Fruit fly (Drosophila melanogaster): ENCODE results near the gene oc.

Gene oc

DNA sequence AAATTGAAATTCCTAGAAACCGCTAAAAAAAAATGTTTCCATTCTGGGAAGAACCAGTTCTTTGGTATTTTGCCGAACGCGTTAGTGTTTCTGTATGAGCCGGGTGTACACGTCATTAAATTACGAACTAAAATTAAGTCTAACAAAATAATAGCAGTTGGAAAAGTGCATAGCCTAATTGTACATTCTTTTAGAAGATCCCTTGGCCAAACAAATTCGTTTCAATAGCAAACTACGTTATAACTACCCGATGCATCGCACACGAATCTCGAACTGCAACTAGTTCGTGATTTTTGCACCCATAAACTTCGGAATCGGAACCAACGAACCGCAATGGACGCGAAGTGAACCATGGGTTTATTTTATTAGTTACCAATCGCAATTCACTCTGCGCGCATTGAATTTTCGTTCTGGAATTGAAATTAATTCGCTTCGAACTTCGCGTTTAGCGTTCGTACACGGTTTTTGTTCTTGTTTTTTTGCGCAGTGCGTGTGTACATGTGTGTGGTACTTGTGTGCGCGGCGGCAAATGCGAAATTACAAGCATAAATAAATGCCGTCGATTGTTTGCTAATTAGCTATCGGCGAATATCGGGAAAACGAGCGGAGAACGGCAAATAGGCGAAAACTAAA is 30.8 kb upstream of the oc start, which contains the start of gene CAH3 (continued):
- peak; percentile 82 for TF ChIP-seq CG9437 (GFP tag; optimal IDR thresholded peaks at IDR 0.05)
- TF ChIP-seq ssp (GFP tag; IDR thresholded peaks at IDR 0.05), result peak; percentile 71
- TF ChIP-seq phol (tag; optimal IDR thresholded peaks at IDR 0.05), result peak; percentile 95
- peak; percentile 95 for TF ChIP-seq CG10979 (tag; optimal IDR thresholded peaks at IDR 0.05)
- peak; percentile 87 for TF ChIP-seq slp2 (GFP tag; optimal IDR thresholded peaks at IDR 0.05)
- peak; percentile 91 for TF ChIP-seq CG7556 (GFP tag; optimal IDR thresholded peaks at IDR 0.05)
- TF ChIP-seq dpn (GFP tag; optimal IDR thresholded peaks at IDR 0.05), result peak; percentile 93 to 94
- 0 out of 3 replicates have a peak, but pooled peaks have one; percentile 18 for TF ChIP-seq z (GFP tag; IDR thresholded peaks at IDR 0.05)
- peak; percentile 77 for TF ChIP-seq kay (GFP tag; optimal IDR thresholded peaks at IDR 0.05)
- TF ChIP-seq CG17912 (GFP tag; optimal IDR thresholded peaks at IDR 0.05), result peak; percentile 88
- peak; percentile 88 for TF ChIP-seq stc (GFP tag; IDR thresholded peaks at IDR 0.05)
- TF ChIP-seq crc (GFP tag; optimal IDR thresholded peaks at IDR 0.05), result peak; percentile 87
- TF ChIP-seq fd3F (GFP tag; optimal IDR thresholded peaks at IDR 0.05), result peak; percentile 86
- peak; percentile 85 for TF ChIP-seq CG11247 (GFP tag; IDR thresholded peaks at IDR 0.05)
- peak; percentile 76 for TF ChIP-seq Jarid2 (GFP tag; optimal IDR thresholded peaks at IDR 0.05)
- TF ChIP-seq E2f2 (GFP tag; IDR thresholded peaks at IDR 0.05), result peak; percentile 83
- TF ChIP-seq CG16815 (GFP tag; optimal IDR thresholded peaks at IDR 0.05), result peak; percentile 88
- TF ChIP-seq C15 (GFP tag; IDR thresholded peaks at IDR 0.05), result peak; percentile 81
- TF ChIP-seq H2.0 (GFP tag; IDR thresholded peaks at IDR 0.05), result peak; percentile 92
- peak; percentile 70 for TF ChIP-seq psq (GFP tag; optimal IDR thresholded peaks at IDR 0.05)
- peak; percentile 95 for TF ChIP-seq vvl (GFP tag; IDR thresholded peaks at IDR 0.05)
- TF ChIP-seq sug (tag; optimal IDR thresholded peaks at IDR 0.05), result peak; percentile 93
- peak; percentile 86 for TF ChIP-seq ewg (GFP tag; optimal IDR thresholded peaks at IDR 0.05)
- TF ChIP-seq Side (GFP tag; optimal IDR thresholded peaks at IDR 0.05), result peak; percentile 94
- peak; percentile 91 for TF ChIP-seq CG15601 (tag; optimal IDR thresholded peaks at IDR 0.05)
- TF ChIP-seq CG6689 (GFP tag; IDR thresholded peaks at IDR 0.05), result peak; percentile 91
- peak; percentile 83 for TF ChIP-seq CG17802 (tag; optimal IDR thresholded peaks at IDR 0.05)
- TF ChIP-seq Med (GFP tag), result peak; percentile 99
- TF ChIP-seq CG14710 (tag; optimal IDR thresholded peaks at IDR 0.05), result peak; percentile 96
- peak; percentile 53 for TF ChIP-seq pzg (GFP tag; optimal IDR thresholded peaks at IDR 0.05)
- TF ChIP-seq CG9817 (tag; optimal IDR thresholded peaks at IDR 0.05), result peak; percentile 95
- TF ChIP-seq CG17385 (GFP tag; optimal IDR thresholded peaks at IDR 0.05), result peak; percentile 85
- TF ChIP-seq Pdp1 (GFP tag; optimal IDR thresholded peaks at IDR 0.05), result peak; percentile 90 to 93
- TF ChIP-seq gcm (GFP tag; optimal IDR thresholded peaks at IDR 0.05), result peak; percentile 93
- TF ChIP-seq Lhr (GFP tag; optimal IDR thresholded peaks at IDR 0.05), result peak; percentile 77
- TF ChIP-seq Sry-β (GFP tag; optimal IDR thresholded peaks at IDR 0.05), result peak; percentile 48
- TF ChIP-seq exex (tag; optimal IDR thresholded peaks at IDR 0.05), result peak; percentile 73
- peak; percentile 96 for TF ChIP-seq CG17361 (GFP tag; IDR thresholded peaks at IDR 0.05)
- peak; percentile 77 for TF ChIP-seq YL-1 (GFP tag; optimal IDR thresholded peaks at IDR 0.05)
- peak; percentile 16 for TF ChIP-seq fd102C (GFP tag; optimal IDR thresholded peaks at IDR 0.05)
- TF ChIP-seq CG15269 (tag; optimal IDR thresholded peaks at IDR 0.05), result peak; percentile 95
- TF ChIP-seq CG34224 (GFP tag; IDR thresholded peaks at IDR 0.05; ENCODE audit: partially characterized antibody), result no peak
- peak; percentile 93 for TF ChIP-seq gro (GFP tag; optimal IDR thresholded peaks at IDR 0.05)
- TF ChIP-seq shn (GFP tag; optimal IDR thresholded peaks at IDR 0.05), result peak; percentile 94
- peak; percentile 90 for TF ChIP-seq Ada2b (GFP tag; IDR thresholded peaks at IDR 0.05)
- peak; percentile 92 for TF ChIP-seq fu2 (GFP tag; optimal IDR thresholded peaks at IDR 0.05)
- peak; percentile 85 for TF ChIP-seq Asciz (GFP tag; optimal IDR thresholded peaks at IDR 0.05)
- peak; percentile 97 for TF ChIP-seq CG12659 (GFP tag; optimal IDR thresholded peaks at IDR 0.05)
- TF ChIP-seq yki (optimal IDR thresholded peaks at IDR 0.05), result peak; percentile 40
